Worm (Caenorhabditis elegans) whole organism, L4 larva: ENCODE results near the gene ada-2.

Source experiments
- D1046.2 ChIP-seq: fragments of 200-800 bp; sonication (Bioruptor generic); IDR thresholded peaks from 2 replicates; pipeline ENCODE4 v1.3.6; 2022; ENCODE audit warnings: missing genetic modification characterization, missing compliant biosample characterization
- F44E2.7 ChIP-seq: fragments of 200-800 bp; sonication (Bioruptor generic); IDR thresholded peaks from 2 replicates; pipeline ENCODE4 v2.1.2; 2022; ENCODE audit warnings: missing genetic modification characterization, missing compliant biosample characterization
- T20F7.1 ChIP-seq: fragments of 200-800 bp; sonication (Bioruptor generic); optimal IDR thresholded peaks from 2 replicates; lab custom pipeline; 2018; ENCODE audit warnings: mild to moderate bottlenecking, missing genetic modification characterization, missing compliant biosample characterization
- Y75B8A.6 ChIP-seq: fragments of 200-800 bp; sonication (Bioruptor generic); IDR thresholded peaks from 2 replicates; pipeline ENCODE4 v1.3.6; 2022; ENCODE audit warnings: missing genetic modification reagents, missing genetic modification characterization, missing compliant biosample characterization
- ZK337.2 ChIP-seq: fragments of 200-800 bp; sonication (Bioruptor generic); IDR thresholded peaks from 2 replicates; pipeline ENCODE4 v1.3.6; 2022; ENCODE audit warnings: missing genetic modification reagents, missing genetic modification characterization, missing compliant biosample characterization
- ama-1 ChIP-seq: fragments of 150-350 bp; optimal IDR thresholded peaks from 2 replicates; lab custom pipeline; 2014; ENCODE audit warnings: inconsistent platforms, mixed read lengths
- ceh-20 ChIP-seq: fragments of 200-800 bp; sonication (Bioruptor generic); IDR thresholded peaks from 2 replicates; pipeline ENCODE4 v1.3.6; 2022; ENCODE audit warnings: missing genetic modification reagents, missing genetic modification characterization, missing compliant biosample characterization
- ceh-62 ChIP-seq: sonication (generic microtip); optimal IDR thresholded peaks from 2 replicates; lab custom pipeline; 2017; ENCODE audit warnings: missing biosample characterization, missing genetic modification characterization
- daf-16 ChIP-seq, 3 experiments: sonication (generic microtip); optimal IDR thresholded peaks; 2 replicates each; lab custom pipeline; 2016 to 2017; ENCODE audit warnings: missing genetic modification characterization in 3 of 3, missing genetic modification reagents in 3 of 3, mild to moderate bottlenecking in 2 of 3, missing compliant biosample characterization in 2 of 3, missing biosample characterization in 1 of 3, moderate library complexity in 1 of 3
- dmd-8 ChIP-seq: fragments of 200-800 bp; sonication (Bioruptor generic); IDR thresholded peaks from 2 replicates; pipeline ENCODE4 v1.3.6; 2022; ENCODE audit warnings: missing genetic modification characterization, missing compliant biosample characterization
- dmd-9 ChIP-seq: fragments of 200-800 bp; sonication (Bioruptor generic); IDR thresholded peaks from 2 replicates; pipeline ENCODE4 v1.3.6; 2022; ENCODE audit warnings: missing genetic modification reagents, missing genetic modification characterization, missing compliant biosample characterization
- dpl-1 ChIP-seq: fragments of 150-350 bp; optimal IDR thresholded peaks from 2 replicates; lab custom pipeline; 2014; ENCODE audit warnings: missing biosample characterization, missing genetic modification reagents, missing genetic modification characterization
- duxl-1 ChIP-seq: sonication (generic microtip); optimal IDR thresholded peaks from 2 replicates; lab custom pipeline; 2016; ENCODE audit warnings: mild to moderate bottlenecking, missing genetic modification characterization, moderate library complexity, missing compliant biosample characterization; ENCODE audit not compliant: poor library complexity
- dve-1 ChIP-seq: sonication (generic microtip); optimal IDR thresholded peaks from 2 replicates; lab custom pipeline; 2017; ENCODE audit warnings: antibody characterized with exemption, mild to moderate bottlenecking, missing genetic modification characterization, missing compliant biosample characterization; ENCODE audit not compliant: insufficient read depth
- fkh-10 ChIP-seq: fragments of 150-350 bp; optimal IDR thresholded peaks from 2 replicates; lab custom pipeline; 2014; ENCODE audit warnings: missing biosample characterization, missing genetic modification reagents, missing genetic modification characterization
- fos-1 ChIP-seq: fragments of 150-350 bp; optimal IDR thresholded peaks from 2 replicates; lab custom pipeline; 2014; ENCODE audit warnings: missing biosample characterization, missing genetic modification characterization
- gei-8 ChIP-seq: fragments of 200-800 bp; sonication (Bioruptor generic); optimal IDR thresholded peaks from 2 replicates; lab custom pipeline; 2018; ENCODE audit warnings: mild to moderate bottlenecking, missing genetic modification characterization, missing compliant biosample characterization
- hmg-1.1 ChIP-seq: fragments of 200-800 bp; sonication (Bioruptor generic); IDR thresholded peaks from 2 replicates; pipeline ENCODE4 v1.3.6; 2022; ENCODE audit warnings: missing genetic modification reagents, missing genetic modification characterization, missing compliant biosample characterization
- jun-1 ChIP-seq: fragments of 150-350 bp; optimal IDR thresholded peaks from 2 replicates; lab custom pipeline; 2014; ENCODE audit warnings: missing biosample characterization, missing genetic modification reagents, missing genetic modification characterization
- lin-13 ChIP-seq: fragments of 150-350 bp; optimal IDR thresholded peaks from 2 replicates; lab custom pipeline; 2014; ENCODE audit warnings: missing biosample characterization, missing genetic modification reagents, missing genetic modification characterization
- lin-15B ChIP-seq: fragments of 150-350 bp; sonication (generic microtip); optimal IDR thresholded peaks from 3 replicates; lab custom pipeline; 2014; ENCODE audit warnings: missing biosample characterization, missing genetic modification characterization
- lin-39 ChIP-seq: fragments of 150-350 bp; optimal IDR thresholded peaks from 2 replicates; lab custom pipeline; 2014; ENCODE audit warnings: missing biosample characterization, missing genetic modification reagents, missing genetic modification characterization
- lir-3 ChIP-seq: sonication (generic microtip); optimal IDR thresholded peaks from 2 replicates; lab custom pipeline; 2016; ENCODE audit warnings: mild to moderate bottlenecking, missing genetic modification characterization, missing compliant biosample characterization
- lsy-2 ChIP-seq, 2 experiments: fragments of 150-350 bp in 1 of 2; sonication (generic microtip) in 1 of 2; optimal IDR thresholded peaks; 2 replicates each; lab custom pipeline; 2014 to 2017; ENCODE audit warnings: missing biosample characterization in 2 of 2, missing genetic modification characterization in 2 of 2
- madf-5 ChIP-seq, 2 experiments: fragments of 200-800 bp; sonication (Bioruptor generic); IDR thresholded peaks; 2 replicates each; pipeline ENCODE4 v1.3.6; 2022; ENCODE audit warnings: missing compliant biosample characterization in 2 of 2, missing genetic modification characterization in 2 of 2
- madf-9 ChIP-seq: fragments of 200-800 bp; sonication (Bioruptor generic); conservative IDR thresholded peaks from 2 replicates; pipeline ENCODE4 v1.3.6; 2022; ENCODE audit warnings: missing genetic modification reagents, missing genetic modification characterization, missing compliant biosample characterization
- mdt-29 ChIP-seq: fragments of 200-800 bp; sonication (Bioruptor generic); IDR thresholded peaks from 2 replicates; pipeline ENCODE4 v1.3.6; 2022; ENCODE audit warnings: missing genetic modification reagents, missing genetic modification characterization, missing compliant biosample characterization
- mep-1 ChIP-seq: fragments of 150-350 bp; sonication (generic microtip); optimal IDR thresholded peaks from 3 replicates; lab custom pipeline; 2014; ENCODE audit warnings: missing biosample characterization, missing genetic modification characterization
- mes-2 ChIP-seq: sonication (generic microtip); optimal IDR thresholded peaks from 2 replicates; lab custom pipeline; 2016; ENCODE audit warnings: missing genotype, mild to moderate bottlenecking, missing genetic modification characterization, missing compliant biosample characterization; ENCODE audit not compliant: poor library complexity, severe bottlenecking
- mxl-2 ChIP-seq: fragments of 200-800 bp; sonication (Bioruptor generic); conservative IDR thresholded peaks from 2 replicates; pipeline ENCODE4 v1.3.6; 2022; ENCODE audit warnings: missing genetic modification reagents, missing genetic modification characterization, missing compliant biosample characterization
- nhr-10 ChIP-seq: fragments of 150-350 bp; optimal IDR thresholded peaks from 2 replicates; lab custom pipeline; 2014; ENCODE audit warnings: missing biosample characterization, missing genetic modification characterization
- nhr-111 ChIP-seq: fragments of 200-800 bp; sonication (Bioruptor generic); optimal IDR thresholded peaks from 2 replicates; lab custom pipeline; 2018; ENCODE audit warnings: mild to moderate bottlenecking, missing genetic modification characterization, missing compliant biosample characterization
- nhr-41 ChIP-seq: fragments of 200-800 bp; sonication (Bioruptor generic); IDR thresholded peaks from 2 replicates; pipeline ENCODE4 v1.3.6; 2022; ENCODE audit warnings: missing genetic modification reagents, missing genetic modification characterization, missing compliant biosample characterization
- nhr-48 ChIP-seq: sonication (generic microtip); optimal IDR thresholded peaks from 2 replicates; lab custom pipeline; 2016; ENCODE audit warnings: mild to moderate bottlenecking, missing genetic modification characterization, missing compliant biosample characterization
- nhr-6 ChIP-seq: fragments of 150-350 bp; optimal IDR thresholded peaks from 2 replicates; lab custom pipeline; 2014; ENCODE audit warnings: missing biosample characterization, missing genetic modification characterization
- nhr-77 ChIP-seq: fragments of 150-350 bp; optimal IDR thresholded peaks from 2 replicates; lab custom pipeline; 2014; ENCODE audit warnings: missing biosample characterization, missing genetic modification characterization
- set-16 ChIP-seq: fragments of 200-800 bp; sonication (Bioruptor generic); IDR thresholded peaks from 2 replicates; pipeline ENCODE4 v1.3.6; 2022; ENCODE audit warnings: missing genetic modification reagents, missing genetic modification characterization, missing compliant biosample characterization
- skn-1 ChIP-seq: fragments of 150-350 bp; optimal IDR thresholded peaks from 2 replicates; lab custom pipeline; 2014; ENCODE audit warnings: missing biosample characterization, missing genetic modification characterization
- snpc-4 ChIP-seq: fragments of 150-350 bp; optimal IDR thresholded peaks from 2 replicates; lab custom pipeline; 2014; ENCODE audit warnings: missing biosample characterization, missing genetic modification characterization
- spr-1 ChIP-seq: sonication (generic microtip); optimal IDR thresholded peaks from 2 replicates; lab custom pipeline; 2016; ENCODE audit warnings: mild to moderate bottlenecking, missing genetic modification characterization, missing compliant biosample characterization
- spr-3 ChIP-seq: fragments of 200-800 bp; sonication (Bioruptor generic); optimal IDR thresholded peaks from 2 replicates; lab custom pipeline; 2018; ENCODE audit warnings: mild to moderate bottlenecking, missing genetic modification characterization, missing compliant biosample characterization
- tag-97 ChIP-seq: fragments of 200-800 bp; sonication (Bioruptor generic); IDR thresholded peaks from 2 replicates; pipeline ENCODE4 v1.3.6; 2022; ENCODE audit warnings: missing genetic modification characterization, missing compliant biosample characterization
- unc-39 ChIP-seq: sonication (generic microtip); optimal IDR thresholded peaks from 2 replicates; lab custom pipeline; 2017; ENCODE audit warnings: missing biosample characterization, missing genetic modification characterization
- unc-62 ChIP-seq, 3 experiments: fragments of 150-350 bp in 1 of 3; sonication (generic microtip); optimal IDR thresholded peaks in 2 of 3; peaks in 1 of 3; 1 replicate in 1 of 3; 2 replicates in 2 of 3; lab custom pipeline; 2014 to 2017; ENCODE audit warnings: missing biosample characterization in 3 of 3, missing genetic modification characterization in 3 of 3, missing genetic modification reagents in 3 of 3, missing genotype in 1 of 3
- vab-7 ChIP-seq: fragments of 200-800 bp; sonication (Bioruptor generic); IDR thresholded peaks from 2 replicates; pipeline ENCODE4 v1.3.6; 2022; ENCODE audit warnings: missing genetic modification reagents, missing genetic modification characterization, missing compliant biosample characterization
- zag-1 ChIP-seq: fragments of 150-350 bp; optimal IDR thresholded peaks from 2 replicates; lab custom pipeline; 2014; ENCODE audit warnings: missing biosample characterization, missing genetic modification characterization
- zfp-3 ChIP-seq: fragments of 200-800 bp; sonication (Bioruptor generic); conservative IDR thresholded peaks from 2 replicates; pipeline ENCODE4 v1.3.6; 2022; ENCODE audit warnings: missing genetic modification reagents, missing genetic modification characterization, missing compliant biosample characterization
- zip-2 ChIP-seq: fragments of 150-350 bp; optimal IDR thresholded peaks from 2 replicates; lab custom pipeline; 2014; ENCODE audit warnings: missing biosample characterization, missing genetic modification characterization
- ztf-7 ChIP-seq: fragments of 150-350 bp; optimal IDR thresholded peaks from 2 replicates; lab custom pipeline; 2014; ENCODE audit warnings: missing biosample characterization, missing genetic modification characterization

The ada-2 gene

DNA sequence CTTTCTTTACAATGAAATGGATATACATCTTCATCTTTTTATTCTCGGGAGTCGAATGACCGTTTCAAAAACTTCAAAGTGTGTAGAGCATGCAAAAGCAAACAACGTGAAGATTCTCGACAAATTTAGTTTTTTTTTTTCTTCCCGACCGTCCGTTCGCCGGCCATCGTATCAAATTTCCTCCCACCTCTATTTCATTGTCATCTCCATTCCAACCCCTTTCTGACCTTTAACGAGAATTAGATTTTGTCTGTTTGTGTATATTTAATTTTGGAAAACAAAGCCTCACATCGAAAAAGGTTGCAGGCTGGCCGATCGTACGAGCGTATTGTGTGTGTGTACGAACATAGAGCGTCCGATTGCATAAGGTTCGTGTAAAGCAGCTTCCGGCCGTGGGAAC, 47.0 kb downstream of the ada-2 start, which contains the start of gene C30G12.1:
C30G12.1 (plus strand) TSS at position 301 of the 400 bp plus-strand sequence.
- TF ChIP-seq set-16 (GFP tag; lab: Robert Waterston, UW) (no peak), T20F7.1 (GFP tag; lab: Kevin White, UChicago) (no peak), nhr-6 (tag; lab: Kevin White, UChicago) (no peak), ztf-7 (no peak), mes-2 (tag; lab: Kevin White, UChicago) (no peak), skn-1 (tag; lab: Kevin White, UChicago) (no peak), lir-3 (tag; lab: Kevin White, UChicago) (no peak), madf-9 (GFP tag; lab: Robert Waterston, UW) (no peak), ZK337.2 (GFP tag; lab: Robert Waterston, UW) (no peak)

DNA sequence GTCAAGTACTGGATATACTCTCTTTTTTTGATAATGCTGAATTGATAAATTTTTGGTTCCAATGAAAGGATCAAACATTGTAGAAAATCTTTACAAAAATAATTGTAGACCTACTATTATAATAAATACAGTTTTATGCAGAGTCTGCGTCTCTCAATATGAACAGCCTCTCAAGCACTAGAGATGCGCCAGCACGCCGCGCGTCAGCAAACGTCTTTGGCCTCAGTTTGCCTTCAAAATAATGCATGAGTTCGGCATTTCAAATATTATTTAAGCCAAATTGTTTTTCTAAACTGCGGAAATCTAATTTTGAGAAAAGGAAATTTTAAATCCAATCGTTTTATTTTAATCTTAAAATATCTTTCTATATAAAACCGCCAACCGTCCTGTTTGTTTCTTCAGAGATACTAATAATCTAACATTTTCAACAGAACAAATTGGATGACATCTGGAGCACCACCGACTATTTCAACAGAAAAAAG, 49.7 kb downstream of the ada-2 start, which contains the start of gene cul-4:
cul-4 (plus strand) TSS at position 432 of the 482 bp plus-strand sequence.
- TF ChIP-seq zfp-3 (GFP tag; lab: Robert Waterston, UW) (no peak), zip-2 (tag; lab: Kevin White, UChicago) (no peak), ceh-62 (no peak), gei-8 (GFP tag; lab: Kevin White, UChicago) (no peak), unc-62 (GFP tag; optimal IDR thresholded peaks at IDR 0.05 in 1 of 2; lab: Kevin White, UChicago) (no peak), unc-62 (tag; optimal IDR thresholded peaks at IDR 0.05; lab: Kevin White, UChicago) (no peak), D1046.2 (GFP tag; lab: Robert Waterston, UW) (no peak), Y75B8A.6 (no peak), nhr-6 (tag; lab: Kevin White, UChicago) (peak; percentile 30), zag-1 (tag; lab: Kevin White, UChicago) (no peak), snpc-4 (tag; lab: Kevin White, UChicago) (no peak), F44E2.7 (GFP tag; lab: Robert Waterston, UW) (no peak), ceh-20 (GFP tag; lab: Robert Waterston, UW) (no peak), unc-39 (tag; lab: Kevin White, UChicago) (no peak), lin-15B (peak; percentile 13), madf-5 (GFP tag; IDR thresholded peaks at IDR 0.05; lab: Robert Waterston, UW) (no peak), dpl-1 (GFP tag; lab: Kevin White, UChicago) (peak; percentile 78), spr-3 (no peak), tag-97 (no peak), mxl-2 (GFP tag; lab: Robert Waterston, UW) (no peak), lin-39 (no peak), fkh-10 (GFP tag; lab: Kevin White, UChicago) (no peak), hmg-1.1 (GFP tag; lab: Robert Waterston, UW) (peak; percentile 48), nhr-111 (GFP tag; lab: Kevin White, UChicago) (no peak), lsy-2 (tag; optimal IDR thresholded peaks at IDR 0.05; lab: Kevin White, UChicago) (no peak), dmd-9 (GFP tag; lab: Robert Waterston, UW) (no peak), mdt-29 (GFP tag; lab: Robert Waterston, UW) (no peak), daf-16 (GFP tag; optimal IDR thresholded peaks at IDR 0.05; lab: Kevin White, UChicago) (peak in 1 of 2 experiments; percentile 5), daf-16 (tag; optimal IDR thresholded peaks at IDR 0.05; lab: Kevin White, UChicago) (no peak), dmd-8 (GFP tag; lab: Robert Waterston, UW) (no peak), mep-1 (no peak), nhr-41 (GFP tag; lab: Robert Waterston, UW) (no peak), jun-1 (tag; lab: Kevin White, UChicago) (peak; percentile 27), ama-1 (lab: Kevin White, UChicago) (no peak), nhr-48 (tag; lab: Kevin White, UChicago) (no peak), dve-1 (tag; lab: Kevin White, UChicago) (no peak), nhr-10 (no peak), duxl-1 (tag; lab: Kevin White, UChicago) (peak; percentile 87), skn-1 (tag; lab: Kevin White, UChicago) (no peak), lin-13 (peak; percentile 25), nhr-77 (no peak), spr-1 (tag; lab: Kevin White, UChicago) (peak; percentile 59), fos-1 (tag; lab: Kevin White, UChicago) (no peak), vab-7 (no peak)
